Worm (Caenorhabditis elegans) whole organism, young adult: ENCODE measurements around the gene pho-10.

Source experiments
- Y53G8AR.9 ChIP-seq: fragments of 200-800 bp; sonication (Bioruptor generic); conservative IDR thresholded peaks from 2 replicates; pipeline ENCODE4 v1.3.6; 2022; ENCODE audit warnings: missing genetic modification reagents, missing genetic modification characterization, missing compliant biosample characterization
- bed-1 ChIP-seq: fragments of 200-800 bp; sonication (Bioruptor generic); IDR thresholded peaks from 2 replicates; pipeline ENCODE4 v1.3.6; 2022; ENCODE audit warnings: missing genetic modification reagents, missing genetic modification characterization, missing compliant biosample characterization
- gei-17 ChIP-seq: fragments of 200-800 bp; sonication (Bioruptor generic); optimal IDR thresholded peaks from 2 replicates; lab custom pipeline; 2018; ENCODE audit warnings: mild to moderate bottlenecking, missing genetic modification characterization, missing compliant biosample characterization
- hrde-1 ChIP-seq: sonication (generic microtip); optimal IDR thresholded peaks from 2 replicates; lab custom pipeline; 2016; ENCODE audit warnings: missing genetic modification characterization, mild to moderate bottlenecking, missing compliant biosample characterization, moderate library complexity, missing genotype, missing genetic modification reagents, borderline replicate concordance
- madf-6 ChIP-seq: fragments of 200-800 bp; sonication (Bioruptor generic); IDR thresholded peaks from 2 replicates; pipeline ENCODE4 v1.3.6; 2022; ENCODE audit warnings: missing genetic modification reagents, missing genetic modification characterization, missing compliant biosample characterization
- nhr-120 ChIP-seq: fragments of 200-800 bp; sonication (Bioruptor generic); IDR thresholded peaks from 2 replicates; pipeline ENCODE4 v1.3.6; 2022; ENCODE audit warnings: missing genetic modification characterization, missing compliant biosample characterization
- pha-4 ChIP-seq: fragments of 150-350 bp; sonication (generic microtip); optimal IDR thresholded peaks from 2 replicates; lab custom pipeline; 2014; ENCODE audit warnings: missing biosample characterization, missing genetic modification reagents, missing genetic modification characterization
- rcor-1 ChIP-seq: fragments of 200-800 bp; sonication (Bioruptor generic); IDR thresholded peaks from 2 replicates; pipeline ENCODE4 v1.3.6; 2022; ENCODE audit warnings: missing genetic modification reagents, missing genetic modification characterization, missing compliant biosample characterization
- snpc-4 ChIP-seq, 5 experiments: fragments of 150-350 bp in 1 of 5; sonication (generic microtip) in 4 of 5; optimal IDR thresholded peaks; 2 replicates each; lab custom pipeline; 2014 to 2018; ENCODE audit warnings: missing genetic modification characterization in 5 of 5, missing biosample characterization in 3 of 5, antibody characterized with exemption in 2 of 5, mild to moderate bottlenecking in 2 of 5, missing compliant biosample characterization in 2 of 5, missing genotype in 2 of 5, moderate library complexity in 2 of 5, missing genetic modification reagents in 1 of 5
- somi-1 ChIP-seq: fragments of 200-800 bp; sonication (Bioruptor generic); optimal IDR thresholded peaks from 2 replicates; lab custom pipeline; 2018; ENCODE audit warnings: mild to moderate bottlenecking, missing genetic modification characterization, missing compliant biosample characterization
- zfh-2 ChIP-seq: fragments of 200-800 bp; sonication (Bioruptor generic); conservative IDR thresholded peaks from 2 replicates; pipeline ENCODE4 v1.3.6; 2022; ENCODE audit warnings: missing genetic modification reagents, missing genetic modification characterization, missing compliant biosample characterization
- ztf-22 ChIP-seq: fragments of 200-800 bp; sonication (Bioruptor generic); optimal IDR thresholded peaks from 2 replicates; lab custom pipeline; 2018; ENCODE audit warnings: mild to moderate bottlenecking, missing genetic modification characterization, moderate library complexity, missing compliant biosample characterization
- ztf-3 ChIP-seq: fragments of 200-800 bp; sonication (Bioruptor generic); optimal IDR thresholded peaks from 2 replicates; lab custom pipeline; 2018; ENCODE audit warnings: mild to moderate bottlenecking, missing genetic modification characterization, missing compliant biosample characterization

DNA sequence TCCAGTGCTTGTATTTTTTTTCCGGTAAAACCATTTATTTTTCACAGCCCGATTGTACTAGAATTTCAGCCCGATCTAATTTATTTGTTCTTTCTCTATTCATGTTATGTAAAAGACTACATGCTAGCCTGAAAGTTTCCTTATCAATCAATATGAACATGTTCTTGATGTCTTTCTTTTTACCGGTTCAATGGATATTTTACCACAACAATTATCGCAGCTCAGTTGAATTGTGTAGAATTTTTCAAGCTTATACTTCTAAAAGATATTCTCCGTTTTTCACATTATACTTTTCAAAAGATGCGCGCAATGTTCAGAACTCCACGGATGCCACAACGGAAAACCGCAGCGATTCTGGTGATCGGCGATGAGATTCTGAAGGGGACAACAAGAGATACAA lies 23.5 kb upstream of the pho-10 start, which contains the start of gene flad-1:
- TF ChIP-seq nhr-120 (no peak), rcor-1 (GFP tag; lab: Robert Waterston, UW) (no peak), madf-6 (no peak), Y53G8AR.9 (no peak), bed-1 (GFP tag; lab: Robert Waterston, UW) (no peak), gei-17 (GFP tag; lab: Kevin White, UChicago) (no peak), pha-4 (no peak), ztf-3 (GFP tag; lab: Kevin White, UChicago) (no peak), zfh-2 (no peak), somi-1 (GFP tag; lab: Kevin White, UChicago) (no peak), snpc-4 (GFP tag; optimal IDR thresholded peaks at IDR 0.05; lab: Kevin White, UChicago) (no peak), snpc-4 (tag; optimal IDR thresholded peaks at IDR 0.05; lab: Kevin White, UChicago) (no peak), hrde-1 (tag; lab: Kevin White, UChicago) (no peak), ztf-22 (GFP tag; lab: Kevin White, UChicago) (no peak)
